Worm (Caenorhabditis elegans) whole organism, early embryonic: ENCODE measurements around the gene tag-180.

ENCODE experiments used
- ets-7 ChIP-seq: sonication (generic microtip); optimal IDR thresholded peaks from 2 replicates; lab custom pipeline; 2016; ENCODE audit warnings: missing genotype, missing genetic modification characterization, missing compliant biosample characterization
- hnd-1 ChIP-seq: sonication (generic microtip); optimal IDR thresholded peaks from 2 replicates; lab custom pipeline; 2016; ENCODE audit warnings: missing genetic modification characterization, missing compliant biosample characterization
- pes-1 ChIP-seq: fragments of 200-800 bp; sonication (Bioruptor generic); IDR thresholded peaks from 2 replicates; pipeline ENCODE4 v1.3.6; 2022; ENCODE audit warnings: missing genetic modification reagents, missing genetic modification characterization, missing compliant biosample characterization

- TF ChIP-seq ets-7 (tag; lab: Kevin White, UChicago) (no peak), pes-1 (GFP tag; lab: Robert Waterston, UW) (no peak), hnd-1 (tag; lab: Kevin White, UChicago) (no peak)
These were observed 18.8 kb upstream of the tag-180 start, which contains the start of the genes B0491.6 and pigm-1 for ce11 chrII:11347878-11348556.
